Worm (Caenorhabditis elegans) whole organism, mixed stage, embryonic: ENCODE measurements around the gene EGAP1.5.

Experiments used
- drap-1 ChIP-seq: fragments of 200-800 bp; sonication (Bioruptor generic); optimal IDR thresholded peaks from 3 replicates; lab custom pipeline; 2018; ENCODE audit warnings: mild to moderate bottlenecking, missing genetic modification characterization, missing compliant biosample characterization
- elt-1 ChIP-seq: sonication (generic microtip); optimal IDR thresholded peaks from 2 replicates; lab custom pipeline; 2017; ENCODE audit warnings: missing genetic modification characterization, mild to moderate bottlenecking, missing compliant biosample characterization, antibody characterized with exemption, moderate library complexity, borderline replicate concordance; ENCODE audit not compliant: insufficient read depth
- elt-3 ChIP-seq: fragments of 150-350 bp; optimal IDR thresholded peaks from 2 replicates; lab custom pipeline; 2014; ENCODE audit warnings: missing biosample characterization, missing genetic modification characterization
- lin-13 ChIP-seq: fragments of 150-350 bp; optimal IDR thresholded peaks from 2 replicates; lab custom pipeline; 2014; ENCODE audit warnings: missing biosample characterization, missing genetic modification characterization
- nhr-237 ChIP-seq: fragments of 150-350 bp; optimal IDR thresholded peaks from 2 replicates; lab custom pipeline; 2014; ENCODE audit warnings: missing biosample characterization, missing genetic modification characterization
- nhr-28 ChIP-seq: fragments of 150-350 bp; optimal IDR thresholded peaks from 2 replicates; lab custom pipeline; 2014; ENCODE audit warnings: missing biosample characterization, missing genetic modification characterization
- nhr-76 ChIP-seq: sonication (generic microtip); optimal IDR thresholded peaks from 2 replicates; lab custom pipeline; 2017; ENCODE audit warnings: missing biosample characterization, missing genetic modification characterization
- unc-62 ChIP-seq: fragments of 150-350 bp; optimal IDR thresholded peaks from 2 replicates; lab custom pipeline; 2014; ENCODE audit warnings: missing biosample characterization, missing genetic modification reagents, missing genetic modification characterization
- zip-8 ChIP-seq: fragments of 150-350 bp; optimal IDR thresholded peaks from 2 replicates; lab custom pipeline; 2014; ENCODE audit warnings: missing biosample characterization, missing genetic modification characterization

DNA sequence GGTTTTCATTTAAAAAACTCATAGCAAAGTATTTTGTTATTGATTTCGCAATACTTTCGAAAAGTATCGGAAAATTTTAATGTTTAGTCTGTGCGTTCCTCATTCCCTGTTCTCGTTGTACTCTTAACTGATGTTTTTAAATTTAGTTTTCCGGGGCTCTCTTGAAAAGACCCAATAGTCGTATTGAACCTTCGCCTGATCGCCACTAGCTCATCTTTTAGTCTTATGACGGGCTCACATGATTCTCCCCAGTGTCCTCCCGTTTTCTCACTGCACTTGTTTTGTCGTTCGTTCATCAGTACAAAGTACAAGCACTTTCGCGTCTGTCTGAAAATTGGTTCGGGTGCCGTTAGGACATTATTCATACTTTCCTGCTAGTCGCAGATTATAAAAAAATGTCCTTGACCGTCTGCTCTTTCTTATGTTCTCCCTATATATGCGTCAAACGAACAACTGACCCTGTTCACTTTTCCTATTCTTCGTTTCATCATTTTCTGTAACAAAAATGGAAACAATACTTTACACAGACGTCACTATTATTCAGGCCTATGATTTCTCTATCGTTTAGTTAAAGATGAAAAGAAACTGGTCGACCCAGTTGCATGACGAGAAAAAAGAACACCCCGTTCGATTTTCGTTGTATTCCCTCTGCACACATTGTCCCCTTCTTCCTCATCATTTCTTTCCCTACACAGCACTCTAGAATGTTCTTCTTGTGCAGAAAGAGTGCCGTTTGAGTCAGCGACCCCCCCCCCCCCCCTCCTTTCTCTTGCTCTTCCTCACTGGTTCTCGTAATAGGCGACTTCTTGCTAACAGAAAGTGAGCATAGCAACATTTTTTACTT, 8.2 kb downstream of the EGAP1.5 start, which contains the start of gene ubq-1:
- TF ChIP-seq elt-1 (tag; lab: Kevin White, UChicago) (no peak), lin-13 (tag; lab: Kevin White, UChicago) (no peak), nhr-76 (tag; lab: Kevin White, UChicago) (no peak), nhr-28 (tag; lab: Kevin White, UChicago) (no peak), unc-62 (GFP tag; lab: Kevin White, UChicago) (no peak), nhr-237 (tag; lab: Kevin White, UChicago) (no peak), drap-1 (no peak), zip-8 (tag; lab: Kevin White, UChicago) (no peak), elt-3 (tag; lab: Kevin White, UChicago) (no peak)
